Fruit fly (Drosophila melanogaster) whole organism, embryonic: ENCODE measurements around the gene Vps26.

Experiments used
- Antp ChIP-seq: fragments of 200-800 bp; sonication (Bioruptor generic); optimal IDR thresholded peaks from 3 replicates; lab custom pipeline; 2016; ENCODE audit warnings: missing biosample characterization, missing genetic modification characterization
- Bteb2 ChIP-seq: fragments of 200-800 bp; sonication (Bioruptor generic); optimal IDR thresholded peaks from 2 replicates; lab custom pipeline; 2016; ENCODE audit warnings: missing biosample characterization, missing genetic modification characterization
- CG11504 ChIP-seq: fragments of 200-800 bp; sonication (Bioruptor generic); optimal IDR thresholded peaks from 3 replicates; lab custom pipeline; 2019; ENCODE audit warnings: missing biosample characterization, mild to moderate bottlenecking, missing genetic modification characterization, moderate library complexity
- CG12391 ChIP-seq: fragments of 200-800 bp; sonication (Bioruptor generic); optimal IDR thresholded peaks from 3 replicates; lab custom pipeline; 2018; ENCODE audit warnings: missing biosample characterization, mild to moderate bottlenecking, missing genetic modification characterization, moderate library complexity
- CG12769 ChIP-seq: fragments of 200-800 bp; sonication (Bioruptor generic); optimal IDR thresholded peaks from 2 replicates; lab custom pipeline; 2019; ENCODE audit warnings: missing biosample characterization, mild to moderate bottlenecking, missing genetic modification characterization, moderate library complexity
- CG13296 ChIP-seq: fragments of 200-800 bp; sonication (Bioruptor generic); optimal IDR thresholded peaks from 3 replicates; lab custom pipeline; 2018; ENCODE audit warnings: missing biosample characterization, mild to moderate bottlenecking, missing genetic modification characterization
- CG13624 ChIP-seq: fragments of 200-800 bp; sonication (Bioruptor generic); optimal IDR thresholded peaks from 2 replicates; lab custom pipeline; 2016; ENCODE audit warnings: missing biosample characterization, missing genetic modification characterization
- CG13775 ChIP-seq: fragments of 200-800 bp; sonication (Bioruptor generic); optimal IDR thresholded peaks from 3 replicates; lab custom pipeline; 2017; ENCODE audit warnings: missing biosample characterization, mild to moderate bottlenecking, missing genetic modification characterization
- CG15073 ChIP-seq: fragments of 200-800 bp; sonication (Bioruptor generic); optimal IDR thresholded peaks from 2 replicates; lab custom pipeline; 2016; ENCODE audit warnings: missing biosample characterization, missing genetic modification characterization
- CG15479 ChIP-seq: fragments of 200-800 bp; sonication (Bioruptor generic); optimal IDR thresholded peaks from 3 replicates; lab custom pipeline; 2019; ENCODE audit warnings: missing biosample characterization, mild to moderate bottlenecking, missing genetic modification characterization, moderate library complexity
- CG1602 ChIP-seq: fragments of 200-800 bp; sonication (Bioruptor generic); optimal IDR thresholded peaks from 3 replicates; lab custom pipeline; 2016; ENCODE audit warnings: missing biosample characterization, missing genetic modification characterization
- CG17829 ChIP-seq: fragments of 200-800 bp; optimal IDR thresholded peaks from 2 replicates; lab custom pipeline; 2019; ENCODE audit warnings: missing biosample characterization, mild to moderate bottlenecking, missing genetic modification characterization, moderate library complexity
- CG2120 ChIP-seq: fragments of 200-800 bp; sonication (Bioruptor generic); optimal IDR thresholded peaks from 3 replicates; lab custom pipeline; 2016; ENCODE audit warnings: missing biosample characterization, missing genetic modification characterization
- CG2678 ChIP-seq: fragments of 200-800 bp; sonication (Bioruptor generic); optimal IDR thresholded peaks from 3 replicates; lab custom pipeline; 2019; ENCODE audit warnings: missing biosample characterization, mild to moderate bottlenecking, missing genetic modification characterization, moderate library complexity
- CG4820 ChIP-seq: fragments of 200-800 bp; sonication (Bioruptor generic); optimal IDR thresholded peaks from 3 replicates; lab custom pipeline; 2016; ENCODE audit warnings: missing biosample characterization, missing genetic modification characterization
- CG7786 ChIP-seq: fragments of 200-800 bp; sonication (Bioruptor generic); optimal IDR thresholded peaks from 2 replicates; lab custom pipeline; 2016; ENCODE audit warnings: missing biosample characterization, missing genetic modification characterization
- CrebB ChIP-seq: fragments of 200-800 bp; sonication (Bioruptor generic); optimal IDR thresholded peaks from 3 replicates; lab custom pipeline; 2018; ENCODE audit warnings: missing biosample characterization, mild to moderate bottlenecking, missing genetic modification characterization
- D19B ChIP-seq: fragments of 200-800 bp; sonication (Bioruptor generic); optimal IDR thresholded peaks from 2 replicates; lab custom pipeline; 2017; ENCODE audit warnings: missing biosample characterization, mild to moderate bottlenecking, missing genetic modification characterization
- Gug ChIP-seq: fragments of 200-800 bp; sonication (Bioruptor generic); IDR thresholded peaks from 4 replicates; pipeline ENCODE4 v1.3.6; 2022; ENCODE audit warnings: missing biosample characterization, missing genetic modification characterization
- HLH54F ChIP-seq: fragments of 200-800 bp; sonication (Bioruptor generic); optimal IDR thresholded peaks from 3 replicates; lab custom pipeline; 2016; ENCODE audit warnings: missing biosample characterization, missing genetic modification characterization
- HmgZ ChIP-seq: fragments of 200-800 bp; sonication (Bioruptor generic); optimal IDR thresholded peaks from 2 replicates; lab custom pipeline; 2018; ENCODE audit warnings: missing biosample characterization, mild to moderate bottlenecking, missing genetic modification characterization
- Hr78 ChIP-seq, 2 experiments: fragments of 200-800 bp in 1 of 2; fragments of >200 bp in 1 of 2; sonication (Bioruptor generic) in 1 of 2; optimal IDR thresholded peaks; 2 replicates each; lab custom pipeline; 2017 to 2019; ENCODE audit warnings: missing biosample characterization in 2 of 2, missing genetic modification characterization in 2 of 2, mild to moderate bottlenecking in 1 of 2, moderate library complexity in 1 of 2
- Lim3 ChIP-seq: fragments of 200-800 bp; sonication (Bioruptor generic); IDR thresholded peaks from 2 replicates; pipeline ENCODE4 v1.3.6; 2022; ENCODE audit warnings: missing biosample characterization, missing genetic modification characterization
- Med ChIP-seq: fragments of 200-800 bp; sonication (Bioruptor generic); peaks from one replicate; lab custom pipeline; 2016; ENCODE audit warnings: missing biosample characterization, missing genetic modification characterization, mild to moderate bottlenecking, inconsistent platforms, moderate library complexity
- Mrtf ChIP-seq: fragments of 200-800 bp; sonication (Bioruptor generic); IDR thresholded peaks from 3 replicates; pipeline ENCODE4 v1.3.6; 2022; ENCODE audit warnings: missing biosample characterization, missing genetic modification characterization
- Neu2 ChIP-seq: fragments of 200-800 bp; sonication (Bioruptor generic); optimal IDR thresholded peaks from 3 replicates; lab custom pipeline; 2016; ENCODE audit warnings: missing biosample characterization, missing genetic modification characterization, borderline replicate concordance
- Optix ChIP-seq: fragments of 200-800 bp; sonication (Bioruptor generic); IDR thresholded peaks from 3 replicates; pipeline ENCODE4 v1.3.6; 2022; ENCODE audit warnings: missing biosample characterization, missing genetic modification characterization
- Ptx1 ChIP-seq: fragments of 200-800 bp; sonication (Bioruptor generic); IDR thresholded peaks from 2 replicates; pipeline ENCODE4 v1.3.6; 2022; ENCODE audit warnings: missing biosample characterization, missing genetic modification characterization
- Sox102F ChIP-seq: fragments of 200-800 bp; sonication (Bioruptor generic); optimal IDR thresholded peaks from 2 replicates; lab custom pipeline; 2018; ENCODE audit warnings: missing biosample characterization, mild to moderate bottlenecking, missing genetic modification characterization, moderate library complexity
- cad ChIP-seq: fragments of >200 bp; optimal IDR thresholded peaks from 2 replicates; lab custom pipeline; 2017; ENCODE audit warnings: missing biosample characterization, missing genetic modification characterization
- caup ChIP-seq: fragments of 200-800 bp; sonication (Bioruptor generic); optimal IDR thresholded peaks from 3 replicates; lab custom pipeline; 2017; ENCODE audit warnings: missing biosample characterization, mild to moderate bottlenecking, missing genetic modification characterization, moderate library complexity; ENCODE audit not compliant: severe bottlenecking
- chinmo ChIP-seq: fragments of 200-800 bp; sonication (Bioruptor generic); IDR thresholded peaks from 4 replicates; pipeline ENCODE4 v1.3.6; 2022; ENCODE audit warnings: missing biosample characterization, missing genetic modification characterization; ENCODE audit not compliant: partially characterized antibody
- cwo ChIP-seq: fragments of 200-800 bp; sonication (Bioruptor generic); optimal IDR thresholded peaks from 3 replicates; lab custom pipeline; 2017; ENCODE audit warnings: missing biosample characterization, missing genetic modification characterization, mild to moderate bottlenecking, moderate library complexity, missing genetic modification reagents
- danr ChIP-seq: fragments of 200-800 bp; sonication (Bioruptor generic); IDR thresholded peaks from 2 replicates; pipeline ENCODE4 v1.3.6; 2022; ENCODE audit warnings: missing biosample characterization, missing genetic modification characterization
- dysf ChIP-seq: fragments of 200-800 bp; sonication (Bioruptor generic); IDR thresholded peaks from 3 replicates; pipeline ENCODE4 v1.3.6; 2022; ENCODE audit warnings: missing biosample characterization, missing genetic modification characterization
- fu2 ChIP-seq: fragments of 200-800 bp; sonication (Bioruptor generic); optimal IDR thresholded peaks from 2 replicates; lab custom pipeline; 2016; ENCODE audit warnings: missing biosample characterization, missing genetic modification characterization
- grau ChIP-seq: fragments of 200-800 bp; optimal IDR thresholded peaks from 3 replicates; lab custom pipeline; 2019; ENCODE audit warnings: missing biosample characterization, mild to moderate bottlenecking, missing genetic modification characterization, moderate library complexity
- inv ChIP-seq: fragments of 200-800 bp; sonication (Bioruptor generic); IDR thresholded peaks from 2 replicates; pipeline ENCODE4 v1.3.6; 2022; ENCODE audit warnings: missing biosample characterization, missing genetic modification characterization; ENCODE audit not compliant: partially characterized antibody
- jigr1 ChIP-seq: fragments of 200-800 bp; sonication (Bioruptor generic); IDR thresholded peaks from 3 replicates; pipeline ENCODE4 v1.3.6; 2022; ENCODE audit warnings: missing biosample characterization, missing genetic modification characterization
- lmd ChIP-seq: fragments of 200-800 bp; sonication (Bioruptor generic); IDR thresholded peaks from 2 replicates; pipeline ENCODE4 v1.3.6; 2022; ENCODE audit warnings: missing biosample characterization, missing genetic modification characterization
- nom ChIP-seq: fragments of 200-800 bp; sonication (Bioruptor generic); optimal IDR thresholded peaks from 2 replicates; lab custom pipeline; 2017; ENCODE audit warnings: missing biosample characterization, missing genetic modification characterization, mild to moderate bottlenecking, moderate library complexity, missing genetic modification reagents
- pan ChIP-seq, 4 experiments: fragments of >200 bp in 3 of 4; fragments of 200-800 bp in 1 of 4; sonication (Bioruptor generic) in 1 of 4; optimal IDR thresholded peaks in 3 of 4; IDR thresholded peaks in 1 of 4; 2 replicates each; pipeline versions ENCODE4 v1.3.6 to Lab custom; 2017 to 2022; ENCODE audit warnings: missing biosample characterization in 2 of 4, missing genetic modification characterization in 2 of 4, mixed read lengths in 1 of 4
- prd ChIP-seq, 3 experiments: fragments of >200 bp in 2 of 3; fragments of 200-800 bp in 1 of 3; sonication (Bioruptor generic) in 1 of 3; optimal IDR thresholded peaks in 2 of 3; IDR thresholded peaks in 1 of 3; 2 replicates in 2 of 3; 3 replicates in 1 of 3; pipeline versions ENCODE4 v1.3.6 to Lab custom; 2017 to 2022; ENCODE audit warnings: missing biosample characterization in 1 of 3, missing genetic modification characterization in 1 of 3
- sr ChIP-seq: fragments of 200-800 bp; sonication (Bioruptor generic); IDR thresholded peaks from 3 replicates; pipeline ENCODE4 v1.3.6; 2022; ENCODE audit warnings: missing biosample characterization, missing genetic modification characterization
- sug ChIP-seq: fragments of 200-800 bp; optimal IDR thresholded peaks from 2 replicates; lab custom pipeline; 2019; ENCODE audit warnings: missing biosample characterization, mild to moderate bottlenecking, missing genetic modification characterization, moderate library complexity
- vvl ChIP-seq: fragments of 200-800 bp; sonication (Bioruptor generic); IDR thresholded peaks from 2 replicates; pipeline ENCODE4 v1.3.6; 2022; ENCODE audit warnings: missing biosample characterization, missing genetic modification characterization
- zen ChIP-seq: fragments of 200-800 bp; sonication (Bioruptor generic); optimal IDR thresholded peaks from 3 replicates; lab custom pipeline; 2018; ENCODE audit warnings: missing biosample characterization, mild to moderate bottlenecking, missing genetic modification characterization, moderate library complexity
- zen2 ChIP-seq: fragments of 200-800 bp; sonication (Bioruptor generic); IDR thresholded peaks from 3 replicates; pipeline ENCODE4 v1.3.6; 2022; ENCODE audit warnings: missing biosample characterization, missing genetic modification characterization; ENCODE audit not compliant: partially characterized antibody

Vps26 gene

dm6 chrX:1823883-1824609 is 49.6 kb upstream of the Vps26 start (continued):
- TF ChIP-seq sug (no peak), grau (tag; lab: Kevin White, UChicago) (no peak), CG1602 (no peak), CG15073 (GFP tag; lab: Kevin White, UChicago) (no peak), CG15479 (peak; percentile 67), jigr1 (GFP tag; lab: Robert Waterston, UW) (no peak), vvl (GFP tag; lab: Robert Waterston, UW) (no peak), chinmo (GFP tag; lab: Robert Waterston, UW) (0 out of 4 replicates have a peak, but pooled peaks have one; percentile 70), cad (GFP tag; lab: Kevin White, UChicago) (peak; percentile 71), CG7786 (no peak), CG13775 (GFP tag; lab: Kevin White, UChicago) (no peak), Bteb2 (no peak), Neu2 (peak; percentile 92), CG4820 (GFP tag; lab: Kevin White, UChicago) (no peak), zen2 (GFP tag; lab: Robert Waterston, UW) (no peak), Lim3 (GFP tag; lab: Robert Waterston, UW) (no peak), danr (no peak), zen (tag; lab: Kevin White, UChicago) (peak; percentile 81), CG2120 (no peak)

- TF ChIP-seq dysf (GFP tag; lab: Robert Waterston, UW) (peak; percentile 26; the same call in 1 of the 3 replicates), Sox102F (GFP tag; lab: Kevin White, UChicago) (peak; percentile 31), caup (GFP tag; lab: Kevin White, UChicago) (no peak), CG2678 (tag; lab: Kevin White, UChicago) (peak; percentile 22), lmd (peak; percentile 23; the same call in 1 of the 2 replicates), CG12769 (tag; lab: Kevin White, UChicago) (peak; percentile 33), HLH54F (GFP tag; lab: Kevin White, UChicago) (no peak), Gug (GFP tag; lab: Robert Waterston, UW) (peak; percentile 12; the same call in 1 of the 4 replicates), Hr78 (GFP tag; optimal IDR thresholded peaks at IDR 0.05; lab: Kevin White, UChicago) (peak in 1 of 2 experiments; percentile 45), CrebB (tag; lab: Kevin White, UChicago) (no peak), cwo (GFP tag; lab: Kevin White, UChicago) (peak; percentile 15), D19B (GFP tag; lab: Kevin White, UChicago) (peak; percentile 89), CG17829 (tag; lab: Kevin White, UChicago) (no peak), CG11504 (tag; lab: Kevin White, UChicago) (peak; percentile 9), CG13624 (GFP tag; lab: Kevin White, UChicago) (peak; percentile 26), Antp (GFP tag; lab: Kevin White, UChicago) (peak; percentile 1), CG12391 (no peak), fu2 (no peak), Ptx1 (GFP tag; lab: Robert Waterston, UW) (peak; percentile 59), Mrtf (GFP tag; lab: Robert Waterston, UW) (no peak), HmgZ (no peak), nom (GFP tag; lab: Kevin White, UChicago) (peak; percentile 62), inv (GFP tag; lab: Robert Waterston, UW) (no peak), Optix (GFP tag; lab: Robert Waterston, UW) (0 out of 3 replicates have a peak, but pooled peaks have one; percentile 39), Med (GFP tag; lab: Kevin White, UChicago) (peak; percentile 58), CG13296 (GFP tag; lab: Kevin White, UChicago) (no peak), sr (GFP tag; lab: Robert Waterston, UW) (no peak), pan (optimal IDR thresholded peaks at IDR 0.05; lab: Kevin White, UChicago) (no peak), pan (GFP tag; optimal IDR thresholded peaks at IDR 0.05 in 1 of 2, IDR thresholded peaks at IDR 0.05 in 1 of 2) (peak in 1 of 2 experiments; percentile 15), prd (optimal IDR thresholded peaks at IDR 0.05; lab: Kevin White, UChicago) (no peak), prd (GFP tag; IDR thresholded peaks at IDR 0.05; lab: Robert Waterston, UW) (peak; percentile 30; the same call in 1 of the 3 replicates)
Observed at dm6 chrX:1824610-1824948, 49.1 kb upstream of the Vps26 start.
